Fruit fly (Drosophila melanogaster) whole organism: ENCODE results near the gene CG4462.

ENCODE experiments used
- Dll ChIP-seq: fragments of >200 bp; optimal IDR thresholded peaks from 2 replicates; lab custom pipeline; 2017
- EcR ChIP-seq, 2 experiments: fragments of >200 bp; optimal IDR thresholded peaks; 2 replicates each; lab custom pipeline; 2017; ENCODE audit warnings: missing biosample characterization in 2 of 2, missing genetic modification characterization in 2 of 2, missing genetic modification reagents in 2 of 2
- psq ChIP-seq: fragments of >200 bp; optimal IDR thresholded peaks from 2 replicates; lab custom pipeline; 2017

dm6 chr3R:19888156-19888784 is 36.9 kb downstream of the CG4462 start, which contains the start of gene ninaE:
- TF ChIP-seq Dll (lab: Kevin White, UChicago) (no peak), psq (lab: Kevin White, UChicago) (no peak), EcR (GFP tag; optimal IDR thresholded peaks at IDR 0.05; lab: Kevin White, UChicago) (no peak)
